Worm (Caenorhabditis elegans) whole organism, mixed stage, embryonic: ENCODE measurements around the gene W04B5.5.
A peak's percentile ranks its signal among the peaks of the same experiment; 100 is the strongest.

Source experiments
- blmp-1 ChIP-seq: fragments of 150-350 bp; optimal IDR thresholded peaks from 2 replicates; lab custom pipeline; 2014; ENCODE audit warnings: missing biosample characterization, missing genetic modification characterization
- ceh-39 ChIP-seq: fragments of 150-350 bp; optimal IDR thresholded peaks from 2 replicates; lab custom pipeline; 2014; ENCODE audit warnings: missing biosample characterization, missing genetic modification characterization
- ceh-43 ChIP-seq: fragments of 200-800 bp; sonication (Bioruptor generic); optimal IDR thresholded peaks from 2 replicates; lab custom pipeline; 2018; ENCODE audit warnings: mild to moderate bottlenecking, missing genetic modification characterization, moderate library complexity, missing compliant biosample characterization
- ceh-83 ChIP-seq: fragments of 200-800 bp; sonication (Bioruptor generic); optimal IDR thresholded peaks from 2 replicates; lab custom pipeline; 2018; ENCODE audit warnings: mild to moderate bottlenecking, missing genetic modification characterization, missing compliant biosample characterization
- elt-1 ChIP-seq: sonication (generic microtip); optimal IDR thresholded peaks from 2 replicates; lab custom pipeline; 2017; ENCODE audit warnings: missing genetic modification characterization, mild to moderate bottlenecking, missing compliant biosample characterization, antibody characterized with exemption, moderate library complexity, borderline replicate concordance; ENCODE audit not compliant: insufficient read depth
- hlh-1 ChIP-seq: fragments of 150-350 bp; optimal IDR thresholded peaks from 2 replicates; lab custom pipeline; 2014; ENCODE audit warnings: missing biosample characterization, missing genetic modification reagents, missing genetic modification characterization
- mls-2 ChIP-seq: sonication (generic microtip); optimal IDR thresholded peaks from 2 replicates; lab custom pipeline; 2016; ENCODE audit warnings: mild to moderate bottlenecking, missing genetic modification characterization, moderate library complexity, missing compliant biosample characterization
- nhr-2 ChIP-seq: fragments of 150-350 bp; optimal IDR thresholded peaks from 2 replicates; lab custom pipeline; 2014; ENCODE audit warnings: missing biosample characterization, missing genetic modification characterization
- nhr-237 ChIP-seq: fragments of 150-350 bp; optimal IDR thresholded peaks from 2 replicates; lab custom pipeline; 2014; ENCODE audit warnings: missing biosample characterization, missing genetic modification characterization
- pha-4 ChIP-seq: fragments of 150-350 bp; optimal IDR thresholded peaks from 2 replicates; lab custom pipeline; 2018; ENCODE audit warnings: missing biosample characterization, missing genetic modification reagents, missing genetic modification characterization

DNA sequence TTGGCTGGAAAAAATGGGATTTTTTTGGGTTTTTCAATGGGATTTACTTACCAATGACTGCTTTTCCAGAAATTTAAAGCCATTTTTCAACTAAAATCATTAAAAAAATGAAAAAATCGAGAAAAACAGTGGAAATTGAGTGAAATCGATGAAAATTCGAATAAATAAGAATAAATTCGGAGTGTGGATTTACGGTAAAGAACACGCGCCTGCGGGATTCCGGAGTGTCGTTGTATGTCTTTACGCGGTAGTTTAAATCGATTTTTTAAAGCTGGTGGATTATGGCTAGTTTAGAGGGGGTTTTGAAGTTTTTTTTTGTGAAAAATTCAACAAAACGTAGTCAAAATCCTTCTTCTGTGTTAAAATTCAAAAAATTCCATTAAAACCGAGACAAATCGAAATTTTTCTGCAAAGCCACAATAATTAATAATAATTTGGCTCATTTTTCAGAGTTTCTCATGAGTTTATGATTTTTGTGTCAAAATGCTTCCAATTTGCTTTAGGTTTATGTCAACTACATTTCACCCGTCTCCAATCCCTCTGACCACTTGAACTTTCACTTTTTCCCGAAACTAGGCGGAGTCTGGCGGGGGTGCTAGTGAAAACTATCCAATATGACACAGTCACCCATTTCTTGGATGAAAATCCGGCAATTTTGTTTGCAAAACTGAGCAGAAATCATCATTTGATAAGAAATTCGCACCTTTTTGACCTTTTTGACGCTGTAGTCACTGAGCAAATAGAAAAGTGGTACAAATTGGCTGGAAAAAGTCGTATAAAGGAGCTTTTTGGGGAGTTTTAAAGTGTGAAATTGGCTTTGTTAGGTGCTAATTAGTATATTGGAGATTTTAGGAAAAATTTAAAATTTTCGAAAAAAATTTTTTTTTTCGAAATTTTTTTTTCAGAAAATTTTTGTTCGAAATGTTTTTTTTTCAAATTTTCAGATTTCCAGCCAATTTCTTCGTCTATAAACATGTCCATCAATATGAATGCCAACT, 16.6 kb downstream of the W04B5.5 start, which contains the start of the genes cic-1 and strm-1:
- TF ChIP-seq ceh-39 (tag; lab: Kevin White, UChicago) (no peak), mls-2 (tag; lab: Kevin White, UChicago) (no peak), nhr-237 (peak; percentile 20), ceh-83 (no peak), pha-4 (tag; lab: Kevin White, UChicago) (no peak), ceh-43 (GFP tag; lab: Kevin White, UChicago) (no peak), blmp-1 (peak; percentile 94), nhr-2 (no peak), hlh-1 (tag; lab: Kevin White, UChicago) (no peak), elt-1 (tag; lab: Kevin White, UChicago) (no peak)
